Fruit fly (Drosophila melanogaster): ENCODE data around the gene CG14313.

CG14313 gene

dm6 chr3R:18226043-18226808, 34.5 kb upstream of the CG14313 start, which contains the start of the genes CG7168 and Mdh2:
Gene CG7168, minus strand, starts transcription at chr3R:18226082.
Gene Mdh2, plus strand, starts transcription at chr3R:18226396.
- TF ChIP-seq toe (GFP tag; optimal IDR thresholded peaks at IDR 0.05) (no peak), CG11617 (GFP tag; optimal IDR thresholded peaks at IDR 0.05) (peak; percentile 30), CG33017 (tag; optimal IDR thresholded peaks at IDR 0.05) (no peak), Clk (GFP tag; optimal IDR thresholded peaks at IDR 0.05) (no peak), CG14711 (tag; optimal IDR thresholded peaks at IDR 0.05) (peak; percentile 90), Hr96 (GFP tag; optimal IDR thresholded peaks at IDR 0.05) (no peak), cic (GFP tag; optimal IDR thresholded peaks at IDR 0.05) (no peak), cnc (optimal IDR thresholded peaks at IDR 0.05) (no peak), bab1 (GFP tag; optimal IDR thresholded peaks at IDR 0.05) (peak; percentile 35), ovo (GFP tag; optimal IDR thresholded peaks at IDR 0.05) (no peak), Mnt (GFP tag; optimal IDR thresholded peaks at IDR 0.05) (peak; percentile 35), CG12768 (GFP tag; optimal IDR thresholded peaks at IDR 0.05) (peak; percentile 49), CG1620 (GFP tag; optimal IDR thresholded peaks at IDR 0.05) (no peak), Crg-1 (GFP tag; optimal IDR thresholded peaks at IDR 0.05) (no peak), tj (GFP tag; optimal IDR thresholded peaks at IDR 0.05) (peak; percentile 28), CG7045 (GFP tag; optimal IDR thresholded peaks at IDR 0.05) (no peak), CG7101 (tag; optimal IDR thresholded peaks at IDR 0.05) (no peak), CG5204 (GFP tag; optimal IDR thresholded peaks at IDR 0.05) (no peak), kay (GFP tag; ENCODE audit: borderline replicate concordance) (no peak), pad (GFP tag; optimal IDR thresholded peaks at IDR 0.05) (peak; percentile 4)

- TF ChIP-seq CG14711 (tag; optimal IDR thresholded peaks at IDR 0.05) = peak; percentile 71
- peak; percentile 73 for TF ChIP-seq CG7101 (tag; optimal IDR thresholded peaks at IDR 0.05)
- no peak for TF ChIP-seq CG5204 (GFP tag; optimal IDR thresholded peaks at IDR 0.05)
- TF ChIP-seq bab1 (GFP tag; optimal IDR thresholded peaks at IDR 0.05) = peak; percentile 82
- no peak for TF ChIP-seq toe (GFP tag; optimal IDR thresholded peaks at IDR 0.05)
- TF ChIP-seq Hr96 (GFP tag; optimal IDR thresholded peaks at IDR 0.05) = no peak
- peak; percentile 47 for TF ChIP-seq CG7045 (GFP tag; optimal IDR thresholded peaks at IDR 0.05)
- TF ChIP-seq cnc (optimal IDR thresholded peaks at IDR 0.05) = no peak
- peak; percentile 21 for TF ChIP-seq Clk (GFP tag; optimal IDR thresholded peaks at IDR 0.05)
- TF ChIP-seq tj (GFP tag; optimal IDR thresholded peaks at IDR 0.05) = peak; percentile 51
- TF ChIP-seq Crg-1 (GFP tag; optimal IDR thresholded peaks at IDR 0.05) = peak; percentile 32
- TF ChIP-seq cic (GFP tag; optimal IDR thresholded peaks at IDR 0.05) = peak; percentile 6
- TF ChIP-seq CG11617 (GFP tag; optimal IDR thresholded peaks at IDR 0.05) = peak; percentile 80
- TF ChIP-seq Mnt (GFP tag; optimal IDR thresholded peaks at IDR 0.05) = peak; percentile 98
- peak; percentile 46 for TF ChIP-seq pad (GFP tag; optimal IDR thresholded peaks at IDR 0.05)
- TF ChIP-seq CG12768 (GFP tag; optimal IDR thresholded peaks at IDR 0.05) = peak; percentile 61
- peak; percentile 74 for TF ChIP-seq ovo (GFP tag; optimal IDR thresholded peaks at IDR 0.05)
- no peak for TF ChIP-seq kay (GFP tag; ENCODE audit: borderline replicate concordance)
- peak; percentile 57 for TF ChIP-seq CG33017 (tag; optimal IDR thresholded peaks at IDR 0.05)
- TF ChIP-seq CG1620 (GFP tag; optimal IDR thresholded peaks at IDR 0.05) = peak; percentile 64
These were observed 31.7 kb upstream of the CG14313 start, which contains the start of the genes mTerf5 and Non3 for dm6 chr3R:18223434-18223833. Gene mTerf5, minus strand, starts transcription at chr3R:18223682. Gene Non3, plus strand, starts transcription at chr3R:18223722.

- TF ChIP-seq CG14711 (tag; optimal IDR thresholded peaks at IDR 0.05) (peak; percentile 96), cnc (optimal IDR thresholded peaks at IDR 0.05) (no peak), CG12768 (GFP tag; optimal IDR thresholded peaks at IDR 0.05) (peak; percentile 93), Hr96 (GFP tag; optimal IDR thresholded peaks at IDR 0.05) (peak; percentile 94), tj (GFP tag; optimal IDR thresholded peaks at IDR 0.05) (peak; percentile 81), CG11617 (GFP tag; optimal IDR thresholded peaks at IDR 0.05) (peak; percentile 97), bab1 (GFP tag; optimal IDR thresholded peaks at IDR 0.05) (peak; percentile 98), toe (GFP tag; optimal IDR thresholded peaks at IDR 0.05) (peak; percentile 96), CG7045 (GFP tag; optimal IDR thresholded peaks at IDR 0.05) (peak; percentile 95), cic (GFP tag; optimal IDR thresholded peaks at IDR 0.05) (peak; percentile 71), ovo (GFP tag; optimal IDR thresholded peaks at IDR 0.05) (peak; percentile 51), Crg-1 (GFP tag; optimal IDR thresholded peaks at IDR 0.05) (peak; percentile 93), CG7101 (tag; optimal IDR thresholded peaks at IDR 0.05) (peak; percentile 98), kay (GFP tag; ENCODE audit: borderline replicate concordance) (no peak), pad (GFP tag; optimal IDR thresholded peaks at IDR 0.05) (peak; percentile 82), CG33017 (tag; optimal IDR thresholded peaks at IDR 0.05) (peak; percentile 98), Clk (GFP tag; optimal IDR thresholded peaks at IDR 0.05) (peak; percentile 85), Mnt (GFP tag; optimal IDR thresholded peaks at IDR 0.05) (peak; percentile 88), CG5204 (GFP tag; optimal IDR thresholded peaks at IDR 0.05) (no peak), CG1620 (GFP tag; optimal IDR thresholded peaks at IDR 0.05) (peak; percentile 95)
These were observed 28.5 kb upstream of the CG14313 start, which contains the start of the genes CG7988 and CG7183 for dm6 chr3R:18220211-18220749. Gene CG7988, plus strand, starts transcription at chr3R:18220526. Gene CG7183, minus strand, starts transcription at chr3R:18220699.

dm6 chr3R:18215900-18216299, 24.1 kb upstream of the CG14313 start, which contains the start of gene CG14314:
Gene CG14314, plus strand, starts transcription at chr3R:18216142.
- no peak for TF ChIP-seq cic (GFP tag; optimal IDR thresholded peaks at IDR 0.05)
- no peak for TF ChIP-seq CG7101 (tag; optimal IDR thresholded peaks at IDR 0.05)
- no peak for TF ChIP-seq kay (GFP tag; ENCODE audit: borderline replicate concordance)
- TF ChIP-seq cnc (optimal IDR thresholded peaks at IDR 0.05) = no peak
- no peak for TF ChIP-seq CG11617 (GFP tag; optimal IDR thresholded peaks at IDR 0.05)
- TF ChIP-seq CG7045 (GFP tag; optimal IDR thresholded peaks at IDR 0.05) = no peak
- TF ChIP-seq CG12768 (GFP tag; optimal IDR thresholded peaks at IDR 0.05) = no peak
- no peak for TF ChIP-seq Crg-1 (GFP tag; optimal IDR thresholded peaks at IDR 0.05)
- no peak for TF ChIP-seq bab1 (GFP tag; optimal IDR thresholded peaks at IDR 0.05)
- TF ChIP-seq tj (GFP tag; optimal IDR thresholded peaks at IDR 0.05) = no peak
- TF ChIP-seq CG14711 (tag; optimal IDR thresholded peaks at IDR 0.05) = no peak
- no peak for TF ChIP-seq Hr96 (GFP tag; optimal IDR thresholded peaks at IDR 0.05)
- no peak for TF ChIP-seq CG1620 (GFP tag; optimal IDR thresholded peaks at IDR 0.05)
- TF ChIP-seq Mnt (GFP tag; optimal IDR thresholded peaks at IDR 0.05) = no peak
- TF ChIP-seq pad (GFP tag; optimal IDR thresholded peaks at IDR 0.05) = no peak
